Worm (Caenorhabditis elegans) whole organism, L4 larva: ENCODE measurements around the gene sri-30.

ENCODE experiments used
- D1046.2 ChIP-seq: fragments of 200-800 bp; sonication (Bioruptor generic); IDR thresholded peaks from 2 replicates; pipeline ENCODE4 v1.3.6; 2022; ENCODE audit warnings: missing genetic modification characterization, missing compliant biosample characterization
- F44E2.7 ChIP-seq: fragments of 200-800 bp; sonication (Bioruptor generic); IDR thresholded peaks from 2 replicates; pipeline ENCODE4 v2.1.2; 2022; ENCODE audit warnings: missing genetic modification characterization, missing compliant biosample characterization
- F49E8.2 ChIP-seq: sonication (generic microtip); optimal IDR thresholded peaks from 2 replicates; lab custom pipeline; 2016; ENCODE audit warnings: missing compliant biosample characterization, mild to moderate bottlenecking, missing genetic modification characterization, borderline replicate concordance
- T20F7.1 ChIP-seq: fragments of 200-800 bp; sonication (Bioruptor generic); optimal IDR thresholded peaks from 2 replicates; lab custom pipeline; 2018; ENCODE audit warnings: mild to moderate bottlenecking, missing genetic modification characterization, missing compliant biosample characterization
- Y48G9A.11 ChIP-seq: fragments of 200-800 bp; sonication (Bioruptor generic); IDR thresholded peaks from 2 replicates; pipeline ENCODE4 v1.3.6; 2022; ENCODE audit warnings: missing genetic modification reagents, missing genetic modification characterization, missing compliant biosample characterization
- aha-1 ChIP-seq: fragments of 150-350 bp; peaks from one replicate; lab custom pipeline; 2014; ENCODE audit warnings: missing biosample characterization, missing genetic modification characterization
- aly-2 ChIP-seq: sonication (generic microtip); optimal IDR thresholded peaks from 2 replicates; lab custom pipeline; 2018; ENCODE audit warnings: missing biosample characterization, missing genetic modification characterization
- ceh-32 ChIP-seq: sonication (generic microtip); optimal IDR thresholded peaks from 2 replicates; lab custom pipeline; 2016; ENCODE audit warnings: mild to moderate bottlenecking, missing genetic modification characterization, missing compliant biosample characterization; ENCODE audit not compliant: poor library complexity
- ces-1 ChIP-seq: fragments of 150-350 bp; sonication (generic microtip); optimal IDR thresholded peaks from 4 replicates; lab custom pipeline; 2014; ENCODE audit warnings: missing biosample characterization, missing genetic modification reagents, missing genetic modification characterization
- ctbp-1 ChIP-seq: fragments of 200-800 bp; sonication (Bioruptor generic); IDR thresholded peaks from 2 replicates; pipeline ENCODE4 v1.3.6; 2022; ENCODE audit warnings: missing genetic modification reagents, missing genetic modification characterization, missing compliant biosample characterization
- daf-16 ChIP-seq, 3 experiments: sonication (generic microtip); optimal IDR thresholded peaks; 2 replicates each; lab custom pipeline; 2016 to 2017; ENCODE audit warnings: missing genetic modification characterization in 3 of 3, missing genetic modification reagents in 3 of 3, mild to moderate bottlenecking in 2 of 3, missing compliant biosample characterization in 2 of 3, missing biosample characterization in 1 of 3, moderate library complexity in 1 of 3
- dmd-6 ChIP-seq: fragments of 200-800 bp; sonication (Bioruptor generic); IDR thresholded peaks from 2 replicates; pipeline ENCODE4 v1.3.6; 2022; ENCODE audit warnings: missing genetic modification reagents, missing genetic modification characterization, missing compliant biosample characterization
- dve-1 ChIP-seq: sonication (generic microtip); optimal IDR thresholded peaks from 2 replicates; lab custom pipeline; 2017; ENCODE audit warnings: antibody characterized with exemption, mild to moderate bottlenecking, missing genetic modification characterization, missing compliant biosample characterization; ENCODE audit not compliant: insufficient read depth
- fkh-10 ChIP-seq: fragments of 150-350 bp; optimal IDR thresholded peaks from 2 replicates; lab custom pipeline; 2014; ENCODE audit warnings: missing biosample characterization, missing genetic modification reagents, missing genetic modification characterization
- hlh-11 ChIP-seq: fragments of 200-800 bp; sonication (Bioruptor generic); optimal IDR thresholded peaks from 2 replicates; lab custom pipeline; 2018; ENCODE audit warnings: mild to moderate bottlenecking, missing genetic modification characterization, missing compliant biosample characterization
- lin-15B ChIP-seq: fragments of 150-350 bp; sonication (generic microtip); optimal IDR thresholded peaks from 3 replicates; lab custom pipeline; 2014; ENCODE audit warnings: missing biosample characterization, missing genetic modification characterization
- madf-5 ChIP-seq, 2 experiments: fragments of 200-800 bp; sonication (Bioruptor generic); IDR thresholded peaks; 2 replicates each; pipeline ENCODE4 v1.3.6; 2022; ENCODE audit warnings: missing compliant biosample characterization in 2 of 2, missing genetic modification characterization in 2 of 2
- mdl-1 ChIP-seq, 2 experiments: fragments of 150-350 bp in 1 of 2; sonication (generic microtip) in 1 of 2; optimal IDR thresholded peaks; 2 replicates each; lab custom pipeline; 2014 to 2017; ENCODE audit warnings: missing biosample characterization in 2 of 2, missing genetic modification characterization in 2 of 2
- mes-2 ChIP-seq: sonication (generic microtip); optimal IDR thresholded peaks from 2 replicates; lab custom pipeline; 2016; ENCODE audit warnings: missing genotype, mild to moderate bottlenecking, missing genetic modification characterization, missing compliant biosample characterization; ENCODE audit not compliant: poor library complexity, severe bottlenecking
- nhr-28 ChIP-seq: fragments of 150-350 bp; optimal IDR thresholded peaks from 2 replicates; lab custom pipeline; 2014; ENCODE audit warnings: missing biosample characterization, missing genetic modification characterization
- nhr-41 ChIP-seq: fragments of 200-800 bp; sonication (Bioruptor generic); IDR thresholded peaks from 2 replicates; pipeline ENCODE4 v1.3.6; 2022; ENCODE audit warnings: missing genetic modification reagents, missing genetic modification characterization, missing compliant biosample characterization
- nhr-77 ChIP-seq: fragments of 150-350 bp; optimal IDR thresholded peaks from 2 replicates; lab custom pipeline; 2014; ENCODE audit warnings: missing biosample characterization, missing genetic modification characterization
- pha-4 ChIP-seq, 2 experiments: fragments of 150-350 bp in 1 of 2; fragments of 200-800 bp in 1 of 2; sonication (Bioruptor generic) in 1 of 2; IDR thresholded peaks in 1 of 2; optimal IDR thresholded peaks in 1 of 2; 2 replicates each; pipeline versions ENCODE4 v1.3.6 to Lab custom; 2014 to 2022; ENCODE audit warnings: missing genetic modification characterization in 2 of 2, missing genetic modification reagents in 2 of 2, missing biosample characterization in 1 of 2, missing compliant biosample characterization in 1 of 2
- pqm-1 ChIP-seq: sonication (generic microtip); optimal IDR thresholded peaks from 2 replicates; lab custom pipeline; 2017; ENCODE audit warnings: missing biosample characterization, missing genetic modification characterization
- saeg-2 ChIP-seq: fragments of 200-800 bp; sonication (Bioruptor generic); IDR thresholded peaks from 2 replicates; pipeline ENCODE4 v1.3.6; 2022; ENCODE audit warnings: missing genetic modification reagents, missing genetic modification characterization, missing compliant biosample characterization
- snpc-1.2 ChIP-seq: fragments of 200-800 bp; sonication (Bioruptor generic); IDR thresholded peaks from 2 replicates; pipeline ENCODE4 v1.3.6; 2022; ENCODE audit warnings: missing genetic modification reagents, missing genetic modification characterization, missing compliant biosample characterization
- unc-62 ChIP-seq, 3 experiments: fragments of 150-350 bp in 1 of 3; sonication (generic microtip); optimal IDR thresholded peaks in 2 of 3; peaks in 1 of 3; 1 replicate in 1 of 3; 2 replicates in 2 of 3; lab custom pipeline; 2014 to 2017; ENCODE audit warnings: missing biosample characterization in 3 of 3, missing genetic modification characterization in 3 of 3, missing genetic modification reagents in 3 of 3, missing genotype in 1 of 3
- vab-7 ChIP-seq: fragments of 200-800 bp; sonication (Bioruptor generic); IDR thresholded peaks from 2 replicates; pipeline ENCODE4 v1.3.6; 2022; ENCODE audit warnings: missing genetic modification reagents, missing genetic modification characterization, missing compliant biosample characterization
- ztf-7 ChIP-seq: fragments of 150-350 bp; optimal IDR thresholded peaks from 2 replicates; lab custom pipeline; 2014; ENCODE audit warnings: missing biosample characterization, missing genetic modification characterization

sri-30 gene

DNA sequence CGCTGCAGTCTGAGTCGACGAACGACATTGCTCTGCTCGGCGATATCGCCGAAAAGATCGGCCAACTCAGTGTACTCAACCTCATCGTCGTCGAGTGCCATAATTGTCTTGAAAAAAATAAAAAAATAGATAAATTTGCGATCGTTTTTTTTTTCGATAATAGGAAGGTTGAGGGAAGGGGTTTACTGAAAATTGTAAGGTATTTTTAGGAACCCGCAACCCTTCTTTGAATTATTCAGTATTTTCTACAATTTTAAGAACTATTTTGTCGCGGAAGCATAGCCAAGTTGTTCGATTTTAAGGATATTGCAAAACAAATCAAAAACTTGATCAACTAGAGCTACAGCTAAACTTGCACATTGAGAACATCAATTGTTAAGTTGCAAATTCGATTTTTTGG is 33.8 kb upstream of the sri-30 start, which contains the start of gene C41H7.9:
TSS of gene C41H7.9 (minus strand) at position 101 of the 400 bp plus-strand sequence.
- no peak for TF ChIP-seq aly-2

DNA sequence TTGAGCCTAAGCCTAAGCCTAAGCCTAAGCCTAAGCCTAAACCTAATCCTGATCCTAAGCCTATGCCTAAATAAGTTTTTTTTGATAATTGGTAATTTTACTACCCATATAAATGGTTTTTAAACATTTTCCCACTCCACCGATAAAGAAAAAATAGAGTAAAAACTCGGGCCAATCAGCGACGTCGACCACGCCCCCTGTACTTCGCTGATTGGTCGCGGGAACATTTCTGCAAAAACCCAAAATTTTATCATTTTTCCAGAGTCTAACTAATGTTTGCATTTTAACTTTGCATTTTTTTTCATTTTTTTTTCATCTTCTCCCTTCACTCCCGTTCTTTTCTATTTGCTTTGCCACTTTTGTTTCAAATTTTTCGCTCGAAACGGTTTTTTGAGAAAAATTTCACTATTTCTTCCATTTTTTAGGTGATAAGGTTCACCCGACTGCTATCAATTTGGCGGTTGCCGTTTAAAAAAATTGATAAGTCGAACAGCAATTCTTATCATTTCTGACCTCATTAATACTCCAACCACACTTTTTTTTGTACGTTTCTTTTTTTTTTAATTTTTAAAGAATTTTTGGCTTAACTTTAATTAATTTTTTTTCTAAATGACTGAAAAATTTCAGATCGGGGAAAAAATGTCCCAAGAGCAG is 31.7 kb upstream of the sri-30 start, which contains the start of gene C41H7.2:
TSS of gene C41H7.2 (plus strand) at position 622 of the 654 bp plus-strand sequence.
- TF ChIP-seq ceh-32 (tag; lab: Kevin White, UChicago) (no peak), nhr-41 (GFP tag; lab: Robert Waterston, UW) (0 out of 2 replicates have a peak, but pooled peaks have one; percentile 7), madf-5 (GFP tag; IDR thresholded peaks at IDR 0.05; lab: Robert Waterston, UW) (no peak), saeg-2 (GFP tag; lab: Robert Waterston, UW) (no peak), nhr-28 (tag; lab: Kevin White, UChicago) (peak; percentile 75), T20F7.1 (GFP tag; lab: Kevin White, UChicago) (no peak), daf-16 (GFP tag; optimal IDR thresholded peaks at IDR 0.05; lab: Kevin White, UChicago) (no peak), daf-16 (tag; optimal IDR thresholded peaks at IDR 0.05; lab: Kevin White, UChicago) (peak; percentile 48), dve-1 (tag; lab: Kevin White, UChicago) (no peak), dmd-6 (peak; percentile 51; the same call in 1 of the 2 replicates), lin-15B (tag; lab: Kevin White, UChicago) (no peak), hlh-11 (tag; lab: Kevin White, UChicago) (peak; percentile 23), F49E8.2 (tag; lab: Kevin White, UChicago) (no peak), pqm-1 (peak; percentile 84), aha-1 (tag; lab: Kevin White, UChicago) (peak; percentile 24), nhr-77 (tag; lab: Kevin White, UChicago) (peak; percentile 6), ztf-7 (no peak)

DNA sequence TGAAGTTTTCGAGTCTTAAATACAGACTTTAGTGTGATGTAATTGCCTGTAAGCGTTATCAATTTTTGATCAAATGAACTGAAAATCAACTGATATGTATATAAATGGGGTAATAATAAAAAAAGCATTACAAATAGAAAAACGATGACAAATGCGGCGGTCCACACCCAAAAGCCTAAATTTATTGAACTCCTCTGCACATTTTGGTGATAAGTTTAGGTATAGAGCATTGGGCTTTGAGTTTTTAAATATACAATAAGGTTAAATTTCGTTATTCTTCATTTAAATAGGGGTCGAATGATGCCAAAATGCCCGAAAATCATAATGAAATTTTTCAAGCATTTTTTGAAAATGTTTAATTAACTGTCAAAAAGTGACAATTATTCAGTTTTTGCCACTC is 26.2 kb upstream of the sri-30 start, which contains the start of gene clec-3:
TSS of gene clec-3 (minus strand) at position 101 of the 400 bp plus-strand sequence.
- TF ChIP-seq mdl-1 (tag; optimal IDR thresholded peaks at IDR 0.05; lab: Kevin White, UChicago) (no peak), snpc-1.2 (GFP tag; lab: Robert Waterston, UW) (no peak), D1046.2 (GFP tag; lab: Robert Waterston, UW) (no peak), ctbp-1 (GFP tag; lab: Robert Waterston, UW) (no peak), dve-1 (tag; lab: Kevin White, UChicago) (no peak), F44E2.7 (GFP tag; lab: Robert Waterston, UW) (no peak), nhr-41 (GFP tag; lab: Robert Waterston, UW) (no peak), T20F7.1 (GFP tag; lab: Kevin White, UChicago) (no peak), fkh-10 (no peak), Y48G9A.11 (no peak), vab-7 (GFP tag; lab: Robert Waterston, UW) (no peak)
- TF ChIP-seq, all 104 proteins: peak for 0

DNA sequence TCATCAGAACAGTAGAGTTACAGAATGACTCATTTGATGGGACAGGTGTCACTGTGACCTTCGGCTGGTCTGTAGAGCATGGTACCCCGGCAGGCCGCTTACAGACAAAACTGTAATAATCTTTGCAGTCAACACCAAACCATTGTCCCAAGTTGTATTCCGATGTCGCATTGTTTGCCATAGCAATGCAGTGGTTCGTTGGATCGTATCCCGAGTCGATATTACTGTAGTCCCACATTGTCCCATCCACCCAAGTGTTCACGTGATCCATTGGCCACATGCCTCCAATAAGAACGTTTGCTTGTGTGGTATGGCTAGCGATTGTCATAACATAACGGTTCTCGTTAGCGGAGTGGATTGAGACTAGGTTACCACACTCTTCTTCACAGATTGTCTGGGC is 25.1 kb upstream of the sri-30 start:
- TF ChIP-seq ces-1 (GFP tag; lab: Kevin White, UChicago): no peak
- no peak for TF ChIP-seq pha-4 (GFP tag; IDR thresholded peaks at IDR 0.05; lab: Robert Waterston, UW)
- TF ChIP-seq pha-4 (tag; optimal IDR thresholded peaks at IDR 0.05; lab: Kevin White, UChicago): no peak
- TF ChIP-seq F49E8.2 (tag; lab: Kevin White, UChicago): no peak
- no peak for TF ChIP-seq D1046.2 (GFP tag; lab: Robert Waterston, UW)
- TF ChIP-seq unc-62 (GFP tag; optimal IDR thresholded peaks at IDR 0.05 in 1 of 2; lab: Kevin White, UChicago): peak in 1 of 2 experiments; percentile 91
- TF ChIP-seq unc-62 (tag; optimal IDR thresholded peaks at IDR 0.05; lab: Kevin White, UChicago): no peak

DNA sequence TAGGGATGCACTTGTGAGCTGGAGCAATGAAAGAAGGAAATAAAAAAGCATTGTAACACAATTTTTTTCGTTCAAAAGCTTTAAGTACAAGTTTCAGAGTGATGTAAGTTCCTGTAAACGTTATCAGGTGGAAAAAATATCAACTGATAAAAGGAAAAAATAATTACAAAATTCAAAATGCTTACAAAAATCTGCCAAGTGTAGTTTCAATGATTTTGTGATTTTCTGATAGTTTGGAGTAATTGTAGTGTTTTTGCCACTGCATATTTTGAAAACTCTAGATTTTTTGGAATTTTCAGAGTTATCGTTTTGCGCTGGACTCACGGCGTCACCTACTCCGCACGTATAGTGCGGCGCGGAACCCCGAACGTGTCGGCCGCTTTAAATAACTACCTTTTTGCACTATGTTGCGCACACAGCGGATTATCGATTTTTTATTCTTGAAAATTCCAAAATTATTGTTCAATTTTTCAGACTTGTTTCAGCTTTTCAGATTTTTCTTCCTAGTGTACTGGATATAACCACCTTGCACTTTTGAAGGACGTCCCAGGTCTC is 22.5 kb upstream of the sri-30 start, which contains the start of gene clec-2:
TSS of gene clec-2 (minus strand) at position 51 of the 555 bp plus-strand sequence.
- TF ChIP-seq aha-1 (tag; lab: Kevin White, UChicago): peak; percentile 7
- no peak for TF ChIP-seq mes-2 (tag; lab: Kevin White, UChicago)
